Worm (Caenorhabditis elegans) whole organism, L3 larva: ENCODE results near the gene F35A5.8.

Source experiments
- ama-1 ChIP-seq: fragments of 150-350 bp; optimal IDR thresholded peaks from 2 replicates; lab custom pipeline; 2018
- ceh-16 ChIP-seq: sonication (generic microtip); optimal IDR thresholded peaks from 2 replicates; lab custom pipeline; 2017; ENCODE audit warnings: missing biosample characterization, missing genetic modification characterization
- ceh-82 ChIP-seq: fragments of 150-350 bp; optimal IDR thresholded peaks from 2 replicates; lab custom pipeline; 2014; ENCODE audit warnings: missing biosample characterization, missing genetic modification characterization
- ceh-9 ChIP-seq: sonication (generic microtip); optimal IDR thresholded peaks from 2 replicates; lab custom pipeline; 2018; ENCODE audit warnings: missing biosample characterization, missing genetic modification characterization
- daf-12 ChIP-seq: fragments of 150-350 bp; optimal IDR thresholded peaks from 2 replicates; lab custom pipeline; 2014; ENCODE audit warnings: missing biosample characterization, missing genetic modification reagents, missing genetic modification characterization
- egl-27 ChIP-seq: sonication (generic microtip); optimal IDR thresholded peaks from 4 replicates; lab custom pipeline; 2017; ENCODE audit warnings: missing biosample characterization, missing genetic modification reagents, missing genetic modification characterization
- elt-1 ChIP-seq: fragments of 150-350 bp; optimal IDR thresholded peaks from 2 replicates; lab custom pipeline; 2014; ENCODE audit warnings: missing biosample characterization, missing genetic modification characterization
- elt-2 ChIP-seq: sonication (generic microtip); optimal IDR thresholded peaks from 2 replicates; lab custom pipeline; 2016; ENCODE audit warnings: missing genetic modification reagents, mild to moderate bottlenecking, missing genetic modification characterization, missing compliant biosample characterization
- elt-3 ChIP-seq, 3 experiments: fragments of 150-350 bp in 1 of 3; sonication (generic microtip) in 2 of 3; optimal IDR thresholded peaks; 2 replicates in 2 of 3; 4 replicates in 1 of 3; lab custom pipeline; 2014 to 2017; ENCODE audit warnings: missing biosample characterization in 3 of 3, missing genetic modification characterization in 3 of 3
- eor-1 ChIP-seq, 2 experiments: fragments of 150-350 bp; optimal IDR thresholded peaks; 2 replicates each; lab custom pipeline; 2014 to 2018; ENCODE audit warnings: missing biosample characterization in 2 of 2, missing genetic modification characterization in 2 of 2
- fkh-10 ChIP-seq: sonication (generic microtip); optimal IDR thresholded peaks from 2 replicates; lab custom pipeline; 2017; ENCODE audit warnings: missing biosample characterization, missing genetic modification reagents, missing genetic modification characterization
- fos-1 ChIP-seq: fragments of 150-350 bp; optimal IDR thresholded peaks from 2 replicates; lab custom pipeline; 2014; ENCODE audit warnings: missing biosample characterization, missing genetic modification characterization
- hmg-11 ChIP-seq: sonication (generic microtip); optimal IDR thresholded peaks from 2 replicates; lab custom pipeline; 2016; ENCODE audit warnings: missing genetic modification characterization, missing compliant biosample characterization
- jun-1 ChIP-seq: fragments of 150-350 bp; optimal IDR thresholded peaks from 2 replicates; lab custom pipeline; 2014; ENCODE audit warnings: missing biosample characterization, missing genetic modification reagents, missing genetic modification characterization
- lin-15B ChIP-seq: fragments of 150-350 bp; optimal IDR thresholded peaks from 2 replicates; lab custom pipeline; 2014; ENCODE audit warnings: missing biosample characterization, missing genetic modification characterization
- lin-39 ChIP-seq: fragments of 150-350 bp; optimal IDR thresholded peaks from 2 replicates; lab custom pipeline; 2018; ENCODE audit warnings: missing biosample characterization, missing genetic modification reagents, missing genetic modification characterization
- lsy-12 ChIP-seq: sonication (generic microtip); optimal IDR thresholded peaks from 2 replicates; lab custom pipeline; 2016; ENCODE audit warnings: mild to moderate bottlenecking, missing genetic modification characterization, missing compliant biosample characterization
- mdl-1 ChIP-seq: fragments of 150-350 bp; optimal IDR thresholded peaks from 2 replicates; lab custom pipeline; 2014; ENCODE audit warnings: missing biosample characterization, missing genetic modification characterization
- mml-1 ChIP-seq: fragments of 150-350 bp; sonication (generic microtip); optimal IDR thresholded peaks from 3 replicates; lab custom pipeline; 2014; ENCODE audit warnings: missing biosample characterization, missing genetic modification characterization
- nfya-1 ChIP-seq: sonication (generic microtip); optimal IDR thresholded peaks from 2 replicates; lab custom pipeline; 2017; ENCODE audit warnings: missing genetic modification characterization, mild to moderate bottlenecking, missing compliant biosample characterization, antibody characterized with exemption, moderate library complexity; ENCODE audit not compliant: insufficient read depth
- nhr-23 ChIP-seq: fragments of 150-350 bp; optimal IDR thresholded peaks from 2 replicates; lab custom pipeline; 2014; ENCODE audit warnings: missing biosample characterization, missing genetic modification reagents, missing genetic modification characterization
- nhr-237 ChIP-seq: fragments of 150-350 bp; optimal IDR thresholded peaks from 2 replicates; lab custom pipeline; 2014; ENCODE audit warnings: missing biosample characterization, missing genetic modification characterization
- nhr-25 ChIP-seq: sonication (generic microtip); optimal IDR thresholded peaks from 2 replicates; lab custom pipeline; 2017; ENCODE audit warnings: missing biosample characterization, missing genetic modification characterization
- nhr-28 ChIP-seq: fragments of 150-350 bp; optimal IDR thresholded peaks from 2 replicates; lab custom pipeline; 2014; ENCODE audit warnings: missing biosample characterization, missing genetic modification characterization
- nhr-43 ChIP-seq: sonication (generic microtip); optimal IDR thresholded peaks from 2 replicates; lab custom pipeline; 2016; ENCODE audit warnings: mild to moderate bottlenecking, missing genetic modification characterization, missing compliant biosample characterization; ENCODE audit not compliant: poor library complexity, severe bottlenecking
- nhr-67 ChIP-seq: fragments of 150-350 bp; optimal IDR thresholded peaks from 2 replicates; lab custom pipeline; 2014; ENCODE audit warnings: missing biosample characterization, missing genetic modification characterization
- nhr-76 ChIP-seq: fragments of 150-350 bp; sonication (generic microtip); optimal IDR thresholded peaks from 5 replicates; lab custom pipeline; 2014; ENCODE audit warnings: missing biosample characterization, missing genetic modification characterization
- nhr-77 ChIP-seq: fragments of 150-350 bp; optimal IDR thresholded peaks from 2 replicates; lab custom pipeline; 2014; ENCODE audit warnings: missing biosample characterization, missing genetic modification characterization
- pha-4 ChIP-seq: fragments of 150-350 bp; optimal IDR thresholded peaks from 2 replicates; lab custom pipeline; 2014; ENCODE audit warnings: missing biosample characterization, missing genetic modification reagents, missing genetic modification characterization
- pqm-1 ChIP-seq: fragments of 150-350 bp; optimal IDR thresholded peaks from 2 replicates; lab custom pipeline; 2017; ENCODE audit warnings: missing biosample characterization, missing genetic modification characterization, inconsistent platforms
- sea-2 ChIP-seq: fragments of 150-350 bp; sonication (generic microtip); optimal IDR thresholded peaks from 4 replicates; lab custom pipeline; 2014; ENCODE audit warnings: missing biosample characterization, missing genetic modification reagents, missing genetic modification characterization
- snpc-4 ChIP-seq: fragments of 150-350 bp; optimal IDR thresholded peaks from 2 replicates; lab custom pipeline; 2014; ENCODE audit warnings: missing biosample characterization, missing genetic modification characterization
- tbx-2 ChIP-seq: sonication (generic microtip); optimal IDR thresholded peaks from 2 replicates; lab custom pipeline; 2016; ENCODE audit warnings: mild to moderate bottlenecking, missing genetic modification characterization, missing compliant biosample characterization
- unc-39 ChIP-seq: sonication (generic microtip); optimal IDR thresholded peaks from 4 replicates; lab custom pipeline; 2017; ENCODE audit warnings: missing biosample characterization, missing genetic modification characterization
- zag-1 ChIP-seq: fragments of 150-350 bp; optimal IDR thresholded peaks from 2 replicates; lab custom pipeline; 2014; ENCODE audit warnings: missing biosample characterization, missing genetic modification characterization
- ztf-11 ChIP-seq: fragments of 150-350 bp; optimal IDR thresholded peaks from 2 replicates; lab custom pipeline; 2014; ENCODE audit warnings: missing biosample characterization, missing genetic modification characterization
- ztf-4 ChIP-seq: fragments of 150-350 bp; optimal IDR thresholded peaks from 2 replicates; lab custom pipeline; 2014; ENCODE audit warnings: missing biosample characterization, missing genetic modification characterization

F35A5.8 gene

ce11 chrX:3819697-3820096, 16.4 kb upstream of the F35A5.8 start:
- TF ChIP-seq fos-1 (tag; lab: Kevin White, UChicago), result no peak
- peak; percentile 97 for TF ChIP-seq pha-4 (tag; lab: Kevin White, UChicago)
- TF ChIP-seq, all 47 proteins: peak for 1

ce11 chrX:3818856-3819524, 15.7 kb upstream of the F35A5.8 start:
- no peak for TF ChIP-seq elt-3 (tag; optimal IDR thresholded peaks at IDR 0.05; lab: Kevin White, UChicago)
- TF ChIP-seq ama-1 (lab: Kevin White, UChicago), result no peak
- TF ChIP-seq nfya-1 (tag; lab: Kevin White, UChicago), result no peak
- no peak for TF ChIP-seq egl-27
- no peak for TF ChIP-seq nhr-25 (tag; lab: Kevin White, UChicago)
- no peak for TF ChIP-seq mml-1 (tag; lab: Kevin White, UChicago)
- no peak for TF ChIP-seq lsy-12 (tag; lab: Kevin White, UChicago)
- TF ChIP-seq fkh-10 (GFP tag; lab: Kevin White, UChicago), result no peak
- no peak for TF ChIP-seq ceh-16 (tag; lab: Kevin White, UChicago)
- TF ChIP-seq jun-1 (tag; lab: Kevin White, UChicago), result peak; percentile 32
- no peak for TF ChIP-seq elt-1
- peak; percentile 91 for TF ChIP-seq pqm-1
- TF ChIP-seq elt-2 (tag; lab: Kevin White, UChicago), result peak; percentile 90
- TF ChIP-seq, all 47 proteins: peak for 3

- TF ChIP-seq pqm-1 (peak; percentile 21), mdl-1 (tag; lab: Kevin White, UChicago) (no peak), pha-4 (tag; lab: Kevin White, UChicago) (peak; percentile 8), elt-2 (tag; lab: Kevin White, UChicago) (peak; percentile 51)
Measured at ce11 chrX:3814827-3815226, 11.6 kb upstream of the F35A5.8 start.

DNA sequence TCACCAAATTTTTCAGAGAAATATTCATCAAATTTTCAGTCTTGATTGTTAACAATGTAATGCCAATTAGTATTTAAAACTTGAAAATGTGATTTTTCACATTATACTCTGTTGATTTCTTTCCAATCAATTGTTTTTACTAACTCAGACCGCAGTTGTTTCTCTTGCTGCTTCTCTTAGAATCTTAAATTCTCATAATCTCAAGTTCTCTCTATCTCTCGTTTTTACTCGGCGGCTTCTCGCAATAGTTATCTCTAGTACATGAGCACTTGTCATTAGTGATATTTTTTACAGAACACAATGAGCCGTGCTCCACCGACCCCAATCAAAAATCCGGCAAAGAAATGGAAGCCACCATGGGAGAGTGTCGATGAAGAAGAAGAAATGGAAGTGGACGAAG, 3.9 kb upstream of the F35A5.8 start, which contains the start of gene F35A5.1:
TSS of gene F35A5.1 (plus strand) at position 301 of the 400 bp plus-strand sequence.
- TF ChIP-seq lsy-12 (tag; lab: Kevin White, UChicago), result no peak
- no peak for TF ChIP-seq pqm-1
- TF ChIP-seq nhr-28 (tag; lab: Kevin White, UChicago), result no peak
- no peak for TF ChIP-seq nhr-77
- no peak for TF ChIP-seq fos-1 (tag; lab: Kevin White, UChicago)
- TF ChIP-seq pha-4 (tag; lab: Kevin White, UChicago), result no peak

DNA sequence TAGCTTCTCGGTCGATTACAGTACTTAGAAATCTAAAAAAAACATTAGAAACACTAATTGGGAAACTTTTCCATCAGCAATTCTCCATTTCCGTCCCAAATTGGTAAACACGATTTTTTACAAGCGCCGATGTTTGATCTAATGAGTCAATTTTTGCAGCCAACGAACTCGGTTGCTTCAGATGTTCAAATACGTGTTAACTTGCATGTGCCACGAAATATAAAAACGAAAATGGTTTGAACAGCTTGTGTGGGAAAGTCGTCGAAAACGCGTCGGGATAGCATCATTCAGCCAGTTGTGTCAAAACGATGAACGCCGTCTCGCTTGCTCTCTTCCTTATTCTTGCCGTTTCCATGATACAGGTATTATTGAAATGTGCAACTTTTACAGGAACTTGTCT, 1.6 kb upstream of the F35A5.8 start, which contains the start of gene F35A5.2:
TSS of gene F35A5.2 (plus strand) at position 301 of the 400 bp plus-strand sequence.
- TF ChIP-seq ceh-16 (tag; lab: Kevin White, UChicago) (no peak), jun-1 (tag; lab: Kevin White, UChicago) (no peak), pha-4 (tag; lab: Kevin White, UChicago) (no peak), nhr-43 (no peak)

DNA sequence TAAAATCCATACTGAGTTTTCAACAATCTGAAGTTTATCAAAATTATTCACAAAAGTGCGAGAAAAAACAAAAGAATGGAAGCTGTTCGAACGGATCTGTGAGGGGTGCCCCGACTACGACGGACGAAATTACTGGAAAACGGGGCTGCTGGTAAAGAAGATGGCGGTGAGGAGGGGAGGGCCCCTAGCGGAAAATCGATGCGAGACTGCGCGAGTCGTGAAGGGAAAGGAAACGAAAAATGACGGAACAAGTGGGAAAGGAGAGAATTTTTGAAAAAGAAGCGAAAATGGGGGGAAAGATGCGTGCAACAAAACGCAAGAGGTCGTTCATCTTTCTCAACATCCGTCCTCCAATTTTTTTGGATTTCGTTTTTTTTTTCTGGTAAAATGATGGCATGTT, 521 bp downstream of the F35A5.8 start:
- no peak for TF ChIP-seq egl-27
- no peak for TF ChIP-seq ceh-82
- peak; percentile 52 for TF ChIP-seq nfya-1 (tag; lab: Kevin White, UChicago)
- no peak for TF ChIP-seq nhr-237 (tag; lab: Kevin White, UChicago)
- no peak for TF ChIP-seq lsy-12 (tag; lab: Kevin White, UChicago)
- TF ChIP-seq fkh-10 (GFP tag; lab: Kevin White, UChicago), result peak; percentile 20
- TF ChIP-seq elt-2 (tag; lab: Kevin White, UChicago), result no peak
- TF ChIP-seq unc-39 (tag; lab: Kevin White, UChicago), result no peak
- no peak for TF ChIP-seq ceh-9 (tag; lab: Kevin White, UChicago)
- peak; percentile 82 for TF ChIP-seq lin-39 (tag; lab: Kevin White, UChicago)
- no peak for TF ChIP-seq zag-1 (tag; lab: Kevin White, UChicago)
- no peak for TF ChIP-seq fos-1 (tag; lab: Kevin White, UChicago)
- TF ChIP-seq nhr-67 (tag; lab: Kevin White, UChicago), result no peak
- no peak for TF ChIP-seq daf-12 (tag; lab: Kevin White, UChicago)
- no peak for TF ChIP-seq lin-15B
- TF ChIP-seq snpc-4, result no peak
- TF ChIP-seq ceh-16 (tag; lab: Kevin White, UChicago), result no peak
- peak; percentile 44 for TF ChIP-seq hmg-11
- no peak for TF ChIP-seq nhr-28 (tag; lab: Kevin White, UChicago)
- no peak for TF ChIP-seq ztf-4 (tag; lab: Kevin White, UChicago)
- no peak for TF ChIP-seq sea-2 (GFP tag; lab: Kevin White, UChicago)
- TF ChIP-seq pha-4 (tag; lab: Kevin White, UChicago), result no peak
- no peak for TF ChIP-seq eor-1 (tag; optimal IDR thresholded peaks at IDR 0.05; lab: Kevin White, UChicago)
- no peak for TF ChIP-seq tbx-2
- no peak for TF ChIP-seq nhr-76 (tag; lab: Kevin White, UChicago)
- no peak for TF ChIP-seq ztf-11 (tag; lab: Kevin White, UChicago)
- no peak for TF ChIP-seq nhr-23 (tag; lab: Kevin White, UChicago)
- TF ChIP-seq nhr-25 (tag; lab: Kevin White, UChicago), result no peak
